Worm (Caenorhabditis elegans) whole organism, L2 larva: Measurements from ENCODE around the gene F21D9.8.

ENCODE experiments used
- C34F6.9 ChIP-seq: fragments of 150-350 bp; optimal IDR thresholded peaks from 2 replicates; lab custom pipeline; 2014; ENCODE audit warnings: missing biosample characterization, missing genetic modification characterization
- F13H6.1 ChIP-seq: sonication (generic microtip); optimal IDR thresholded peaks from 2 replicates; lab custom pipeline; 2016; ENCODE audit warnings: missing genetic modification characterization, missing compliant biosample characterization
- R02D3.7 ChIP-seq: fragments of 150-350 bp; optimal IDR thresholded peaks from 2 replicates; lab custom pipeline; 2014; ENCODE audit warnings: missing biosample characterization, missing genetic modification characterization
- Y55F3AM.14 ChIP-seq: fragments of 200-800 bp; sonication (Bioruptor generic); optimal IDR thresholded peaks from 2 replicates; lab custom pipeline; 2018; ENCODE audit warnings: mild to moderate bottlenecking, missing genetic modification characterization, missing compliant biosample characterization
- ZK546.5 ChIP-seq: sonication (generic microtip); optimal IDR thresholded peaks from 2 replicates; lab custom pipeline; 2017; ENCODE audit warnings: missing biosample characterization, missing genetic modification characterization
- alr-1 ChIP-seq: fragments of 150-350 bp; optimal IDR thresholded peaks from 2 replicates; lab custom pipeline; 2014; ENCODE audit warnings: missing biosample characterization, missing genetic modification characterization
- aly-2 ChIP-seq: fragments of 150-350 bp; optimal IDR thresholded peaks from 2 replicates; lab custom pipeline; 2014; ENCODE audit warnings: missing biosample characterization, missing genetic modification characterization
- blmp-1 ChIP-seq: sonication (generic microtip); optimal IDR thresholded peaks from 2 replicates; lab custom pipeline; 2017; ENCODE audit warnings: missing genetic modification characterization, mild to moderate bottlenecking, missing compliant biosample characterization, antibody characterized with exemption, moderate library complexity; ENCODE audit not compliant: insufficient read depth
- ceh-16 ChIP-seq: fragments of 150-350 bp; optimal IDR thresholded peaks from 2 replicates; lab custom pipeline; 2014; ENCODE audit warnings: missing biosample characterization, missing genetic modification characterization
- ceh-82 ChIP-seq: fragments of 150-350 bp; optimal IDR thresholded peaks from 2 replicates; lab custom pipeline; 2014; ENCODE audit warnings: missing biosample characterization, missing genetic modification characterization
- dmd-4 ChIP-seq: sonication (generic microtip); optimal IDR thresholded peaks from 2 replicates; lab custom pipeline; 2017; ENCODE audit warnings: missing biosample characterization, missing genetic modification characterization
- egl-27 ChIP-seq: sonication (generic microtip); optimal IDR thresholded peaks from 3 replicates; lab custom pipeline; 2017; ENCODE audit warnings: missing biosample characterization, missing genetic modification reagents, missing genetic modification characterization
- elt-1 ChIP-seq: fragments of 150-350 bp; optimal IDR thresholded peaks from 2 replicates; lab custom pipeline; 2014; ENCODE audit warnings: missing biosample characterization, missing genetic modification characterization
- elt-3 ChIP-seq: sonication (generic microtip); optimal IDR thresholded peaks from 2 replicates; lab custom pipeline; 2017; ENCODE audit warnings: missing biosample characterization, missing genetic modification characterization
- fos-1 ChIP-seq: fragments of 150-350 bp; optimal IDR thresholded peaks from 2 replicates; lab custom pipeline; 2014; ENCODE audit warnings: missing biosample characterization, missing genetic modification characterization
- gmeb-1 ChIP-seq: fragments of 150-350 bp; optimal IDR thresholded peaks from 2 replicates; lab custom pipeline; 2014; ENCODE audit warnings: missing biosample characterization, missing genetic modification characterization
- lin-39 ChIP-seq: fragments of 150-350 bp; optimal IDR thresholded peaks from 2 replicates; lab custom pipeline; 2014; ENCODE audit warnings: missing biosample characterization, missing genetic modification reagents, missing genetic modification characterization
- lsy-2 ChIP-seq, 2 experiments: fragments of 150-350 bp in 1 of 2; sonication (generic microtip) in 1 of 2; optimal IDR thresholded peaks; 2 replicates each; lab custom pipeline; 2014 to 2017; ENCODE audit warnings: missing biosample characterization in 2 of 2, missing genetic modification characterization in 2 of 2
- mbf-1 ChIP-seq: sonication (generic microtip); optimal IDR thresholded peaks from 2 replicates; lab custom pipeline; 2017; ENCODE audit warnings: missing biosample characterization, missing genetic modification characterization
- mdl-1 ChIP-seq, 2 experiments: fragments of 150-350 bp in 1 of 2; sonication (generic microtip) in 1 of 2; optimal IDR thresholded peaks; 2 replicates each; lab custom pipeline; 2017; ENCODE audit warnings: missing biosample characterization in 2 of 2, missing genetic modification characterization in 2 of 2
- nhr-10 ChIP-seq: sonication (generic microtip); optimal IDR thresholded peaks from 2 replicates; lab custom pipeline; 2017; ENCODE audit warnings: missing biosample characterization, missing genetic modification characterization
- nhr-11 ChIP-seq: fragments of 150-350 bp; optimal IDR thresholded peaks from 2 replicates; lab custom pipeline; 2014; ENCODE audit warnings: missing biosample characterization, missing genetic modification characterization
- nhr-12 ChIP-seq: fragments of 150-350 bp; optimal IDR thresholded peaks from 2 replicates; lab custom pipeline; 2014; ENCODE audit warnings: missing biosample characterization, missing genetic modification characterization
- nhr-21 ChIP-seq: fragments of 150-350 bp; optimal IDR thresholded peaks from 2 replicates; lab custom pipeline; 2014; ENCODE audit warnings: missing biosample characterization, missing genetic modification characterization
- nhr-23 ChIP-seq: fragments of 150-350 bp; optimal IDR thresholded peaks from 2 replicates; lab custom pipeline; 2014; ENCODE audit warnings: missing biosample characterization, missing genetic modification reagents, missing genetic modification characterization
- nhr-6 ChIP-seq: fragments of 150-350 bp; optimal IDR thresholded peaks from 2 replicates; lab custom pipeline; 2014; ENCODE audit warnings: missing biosample characterization, missing genetic modification characterization
- nhr-77 ChIP-seq: fragments of 150-350 bp; optimal IDR thresholded peaks from 2 replicates; lab custom pipeline; 2014; ENCODE audit warnings: missing biosample characterization, missing genetic modification characterization
- peb-1 ChIP-seq: fragments of 150-350 bp; optimal IDR thresholded peaks from 2 replicates; lab custom pipeline; 2014; ENCODE audit warnings: missing biosample characterization, missing genetic modification characterization
- sem-4 ChIP-seq: fragments of 150-350 bp; optimal IDR thresholded peaks from 2 replicates; lab custom pipeline; 2014; ENCODE audit warnings: missing biosample characterization, missing genetic modification reagents, missing genetic modification characterization
- skn-1 ChIP-seq: sonication (generic microtip); optimal IDR thresholded peaks from 2 replicates; lab custom pipeline; 2017; ENCODE audit warnings: missing biosample characterization, missing genetic modification characterization
- sma-9 ChIP-seq, 2 experiments: fragments of 150-350 bp in 1 of 2; sonication (generic microtip) in 1 of 2; optimal IDR thresholded peaks; 2 replicates each; lab custom pipeline; 2014 to 2016; ENCODE audit warnings: missing genetic modification characterization in 2 of 2, mild to moderate bottlenecking in 1 of 2, missing biosample characterization in 1 of 2, missing compliant biosample characterization in 1 of 2, missing genetic modification reagents in 1 of 2, moderate library complexity in 1 of 2
- snpc-4 ChIP-seq: fragments of 150-350 bp; optimal IDR thresholded peaks from 2 replicates; lab custom pipeline; 2014; ENCODE audit warnings: missing biosample characterization, missing genetic modification characterization
- unc-55 ChIP-seq: fragments of 150-350 bp; sonication (generic microtip); optimal IDR thresholded peaks from 3 replicates; lab custom pipeline; 2014; ENCODE audit warnings: missing biosample characterization, missing genetic modification reagents, missing genetic modification characterization
- unc-62 ChIP-seq: fragments of 150-350 bp; optimal IDR thresholded peaks from 2 replicates; lab custom pipeline; 2014; ENCODE audit warnings: missing biosample characterization, missing genetic modification reagents, missing genetic modification characterization
- zag-1 ChIP-seq: fragments of 150-350 bp; optimal IDR thresholded peaks from 2 replicates; lab custom pipeline; 2014; ENCODE audit warnings: missing biosample characterization, missing genetic modification characterization
- ztf-4 ChIP-seq: fragments of 150-350 bp; optimal IDR thresholded peaks from 2 replicates; lab custom pipeline; 2014; ENCODE audit warnings: missing biosample characterization, missing genetic modification characterization

Gene F21D9.8

ce11 chrV:19240129-19240528, 39.7 kb downstream of the F21D9.8 start, which contains the start of the genes fbxb-115 and fbxb-1:
Gene fbxb-115 (minus strand): TSS chrV:19240229.
Gene fbxb-1 (plus strand): TSS chrV:19240354.
- TF ChIP-seq sma-9 (GFP tag; optimal IDR thresholded peaks at IDR 0.05; lab: Kevin White, UChicago) = no peak
- TF ChIP-seq sma-9 (tag; optimal IDR thresholded peaks at IDR 0.05; lab: Kevin White, UChicago) = no peak
- no peak for TF ChIP-seq sem-4
- TF ChIP-seq fos-1 (tag; lab: Kevin White, UChicago) = no peak
- no peak for TF ChIP-seq mbf-1
- no peak for TF ChIP-seq snpc-4 (tag; lab: Kevin White, UChicago)
- TF ChIP-seq nhr-23 (tag; lab: Kevin White, UChicago) = no peak
- TF ChIP-seq gmeb-1 = no peak
- no peak for TF ChIP-seq skn-1
- no peak for TF ChIP-seq blmp-1 (tag; lab: Kevin White, UChicago)
- no peak for TF ChIP-seq F13H6.1 (tag; lab: Kevin White, UChicago)
- TF ChIP-seq ceh-16 (tag; lab: Kevin White, UChicago) = no peak
- TF ChIP-seq peb-1 = no peak
- no peak for TF ChIP-seq nhr-12 (tag; lab: Kevin White, UChicago)
- no peak for TF ChIP-seq nhr-77 (tag; lab: Kevin White, UChicago)

ce11 chrV:19237204-19237603, 42.6 kb downstream of the F21D9.8 start, which contains the start of gene fbxb-2:
Gene fbxb-2 (minus strand): TSS chrV:19237304.
- no peak for TF ChIP-seq nhr-23 (tag; lab: Kevin White, UChicago)
- no peak for TF ChIP-seq mdl-1 (tag; optimal IDR thresholded peaks at IDR 0.05; lab: Kevin White, UChicago)
- TF ChIP-seq ZK546.5 (tag; lab: Kevin White, UChicago) = no peak
- TF ChIP-seq alr-1 (tag; lab: Kevin White, UChicago) = no peak
- no peak for TF ChIP-seq ztf-4 (tag; lab: Kevin White, UChicago)
- TF ChIP-seq skn-1 = no peak
- no peak for TF ChIP-seq unc-62 (GFP tag; lab: Kevin White, UChicago)
- TF ChIP-seq elt-3 (tag; lab: Kevin White, UChicago) = no peak
- TF ChIP-seq elt-1 (tag; lab: Kevin White, UChicago) = no peak
- no peak for TF ChIP-seq nhr-21
- no peak for TF ChIP-seq dmd-4 (tag; lab: Kevin White, UChicago)
- no peak for TF ChIP-seq sem-4

- TF ChIP-seq snpc-4 (tag; lab: Kevin White, UChicago) (no peak), nhr-6 (tag; lab: Kevin White, UChicago) (no peak), lin-39 (no peak), ZK546.5 (tag; lab: Kevin White, UChicago) (no peak), gmeb-1 (no peak), nhr-23 (tag; lab: Kevin White, UChicago) (no peak), peb-1 (no peak), sem-4 (no peak), aly-2 (no peak), ceh-82 (tag; lab: Kevin White, UChicago) (no peak)
Observed at ce11 chrV:19233469-19233868, 46.3 kb downstream of the F21D9.8 start, which contains the start of gene fbxb-116. Gene fbxb-116 (plus strand): TSS chrV:19233769.

- TF ChIP-seq gmeb-1 (no peak), R02D3.7 (no peak), nhr-10 (tag; lab: Kevin White, UChicago) (no peak), F13H6.1 (tag; lab: Kevin White, UChicago) (no peak), ZK546.5 (tag; lab: Kevin White, UChicago) (no peak), nhr-77 (tag; lab: Kevin White, UChicago) (no peak), nhr-11 (no peak), Y55F3AM.14 (GFP tag; lab: Kevin White, UChicago) (no peak), blmp-1 (tag; lab: Kevin White, UChicago) (no peak), elt-1 (tag; lab: Kevin White, UChicago) (no peak), zag-1 (tag; lab: Kevin White, UChicago) (no peak), lsy-2 (tag; optimal IDR thresholded peaks at IDR 0.05; lab: Kevin White, UChicago) (no peak), unc-55 (no peak), sma-9 (GFP tag; optimal IDR thresholded peaks at IDR 0.05; lab: Kevin White, UChicago) (no peak), sma-9 (tag; optimal IDR thresholded peaks at IDR 0.05; lab: Kevin White, UChicago) (no peak), unc-62 (GFP tag; lab: Kevin White, UChicago) (no peak), aly-2 (no peak), ceh-82 (tag; lab: Kevin White, UChicago) (no peak)
Observed at ce11 chrV:19231167-19231566, 48.6 kb downstream of the F21D9.8 start.

- no peak for TF ChIP-seq dmd-4 (tag; lab: Kevin White, UChicago)
- no peak for TF ChIP-seq nhr-6 (tag; lab: Kevin White, UChicago)
- no peak for TF ChIP-seq sma-9 (GFP tag; optimal IDR thresholded peaks at IDR 0.05; lab: Kevin White, UChicago)
- TF ChIP-seq sma-9 (tag; optimal IDR thresholded peaks at IDR 0.05; lab: Kevin White, UChicago) = no peak
- TF ChIP-seq aly-2 = no peak
- TF ChIP-seq lsy-2 (tag; optimal IDR thresholded peaks at IDR 0.05; lab: Kevin White, UChicago) = no peak
- no peak for TF ChIP-seq ceh-16 (tag; lab: Kevin White, UChicago)
- no peak for TF ChIP-seq egl-27 (tag; lab: Kevin White, UChicago)
- TF ChIP-seq C34F6.9 = no peak
- no peak for TF ChIP-seq R02D3.7
- no peak for TF ChIP-seq nhr-77 (tag; lab: Kevin White, UChicago)
Observed at ce11 chrV:19230413-19230812, 49.4 kb downstream of the F21D9.8 start, which contains the start of gene sqst-3. Gene sqst-3 (plus strand): TSS chrV:19230782.
